Fruit fly (Drosophila melanogaster): ENCODE data around the gene IKKepsilon.

DNA sequence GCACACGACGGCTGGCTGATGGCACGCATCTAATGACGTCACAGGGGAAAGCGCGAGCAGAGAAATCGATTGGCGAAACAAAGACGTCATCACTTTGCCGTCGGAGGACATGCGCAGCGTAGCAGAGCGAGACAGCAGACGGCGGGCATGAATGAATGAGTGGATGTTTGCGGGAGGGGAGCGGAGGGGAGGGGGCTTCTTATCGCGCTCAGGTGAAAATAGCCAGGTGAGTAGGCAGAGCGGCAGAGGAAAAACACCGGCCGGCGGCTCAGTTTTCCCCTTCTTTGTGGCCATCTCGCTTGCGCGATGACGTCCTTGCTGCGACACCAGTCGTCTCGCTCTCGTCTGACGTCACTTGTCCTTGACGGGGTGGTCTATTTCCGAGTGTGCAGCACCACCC, 44.2 kb downstream of the IKKepsilon start:
- TF ChIP-seq CG13204 (GFP tag; optimal IDR thresholded peaks at IDR 0.05) (no peak), EcR (GFP tag; optimal IDR thresholded peaks at IDR 0.05) (no peak), Ets98B (GFP tag; IDR thresholded peaks at IDR 0.05) (no peak), Snoo (tag; optimal IDR thresholded peaks at IDR 0.05) (no peak), CG10348 (GFP tag; IDR thresholded peaks at IDR 0.05) (no peak), CG14655 (GFP tag; optimal IDR thresholded peaks at IDR 0.05) (no peak), Pif1A (GFP tag; optimal IDR thresholded peaks at IDR 0.05) (no peak)
